Worm (Caenorhabditis elegans): Measurements from ENCODE around the gene fbxb-50.

DNA sequence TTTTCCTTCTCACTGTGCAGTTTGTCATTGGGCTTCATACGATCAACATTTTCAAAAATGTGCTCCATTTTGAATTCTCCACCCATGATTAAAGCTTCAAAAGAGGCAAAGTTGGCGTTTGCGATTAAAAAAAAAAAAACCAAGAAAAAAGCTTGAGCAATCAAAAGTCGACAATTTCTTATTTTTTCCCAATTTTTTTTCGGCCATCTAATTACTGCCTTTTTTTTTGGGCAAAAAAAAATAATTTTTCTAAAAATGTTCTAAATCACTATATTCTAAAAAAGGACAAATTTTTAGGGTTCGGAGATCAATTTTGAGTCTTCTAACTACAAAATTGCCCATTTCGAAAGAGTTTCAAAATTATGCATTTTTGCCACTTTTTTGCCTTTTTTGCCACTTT is 19.8 kb downstream of the fbxb-50 start, which contains the start of gene K05F6.10:
- TF ChIP-seq unc-39 (tag; optimal IDR thresholded peaks at IDR 0.05): no peak
- TF ChIP-seq R02D3.7 (tag; optimal IDR thresholded peaks at IDR 0.05): no peak
- TF ChIP-seq tbx-2 (tag; optimal IDR thresholded peaks at IDR 0.05): no peak
- TF ChIP-seq mdl-1 (tag; optimal IDR thresholded peaks at IDR 0.05): no peak
- TF ChIP-seq ama-1 (optimal IDR thresholded peaks at IDR 0.05): no peak
- no peak for TF ChIP-seq pqm-1 (tag; optimal IDR thresholded peaks at IDR 0.05)
- no peak for TF ChIP-seq nhr-76 (tag; optimal IDR thresholded peaks at IDR 0.05)
- no peak for TF ChIP-seq elt-1 (tag; optimal IDR thresholded peaks at IDR 0.05)
- no peak for TF ChIP-seq sea-2 (GFP tag; optimal IDR thresholded peaks at IDR 0.05)
- no peak for TF ChIP-seq ztf-11 (tag; optimal IDR thresholded peaks at IDR 0.05)
- no peak for TF ChIP-seq ceh-82 (tag; optimal IDR thresholded peaks at IDR 0.05)
- no peak for TF ChIP-seq nhr-237 (tag; optimal IDR thresholded peaks at IDR 0.05)
